Worm (Caenorhabditis elegans) whole organism, early embryonic: ENCODE results near the gene F53F4.4.
A peak's percentile ranks its signal among the peaks of the same experiment; 100 is the strongest.

ENCODE experiments used
- B0310.2 ChIP-seq: sonication (generic microtip); optimal IDR thresholded peaks from 2 replicates; lab custom pipeline; 2016; ENCODE audit warnings: mild to moderate bottlenecking, missing genetic modification characterization, missing compliant biosample characterization
- F13C5.2 ChIP-seq: sonication (generic microtip); optimal IDR thresholded peaks from 2 replicates; lab custom pipeline; 2017; ENCODE audit warnings: mild to moderate bottlenecking, missing genetic modification characterization, inconsistent platforms, missing compliant biosample characterization
- aly-1 ChIP-seq: sonication (generic microtip); optimal IDR thresholded peaks from 2 replicates; lab custom pipeline; 2016; ENCODE audit warnings: missing genetic modification characterization, missing compliant biosample characterization
- ama-1 ChIP-seq: fragments of 150-350 bp; optimal IDR thresholded peaks from 2 replicates; lab custom pipeline; 2014
- ceh-13 ChIP-seq: fragments of 200-800 bp; sonication (Bioruptor generic); optimal IDR thresholded peaks from 2 replicates; lab custom pipeline; 2018; ENCODE audit warnings: mild to moderate bottlenecking, missing genetic modification characterization, missing compliant biosample characterization
- ceh-36 ChIP-seq: sonication (generic microtip); optimal IDR thresholded peaks from 2 replicates; lab custom pipeline; 2016; ENCODE audit warnings: missing genetic modification characterization, inconsistent platforms, missing compliant biosample characterization
- ets-7 ChIP-seq: sonication (generic microtip); optimal IDR thresholded peaks from 2 replicates; lab custom pipeline; 2016; ENCODE audit warnings: missing genotype, missing genetic modification characterization, missing compliant biosample characterization
- flt-1 ChIP-seq: fragments of 200-800 bp; sonication (Bioruptor generic); IDR thresholded peaks from 2 replicates; pipeline ENCODE4 v1.3.6; 2022; ENCODE audit warnings: missing genetic modification characterization, missing compliant biosample characterization
- hmbx-1 ChIP-seq: sonication (generic microtip); optimal IDR thresholded peaks from 2 replicates; lab custom pipeline; 2016; ENCODE audit warnings: mild to moderate bottlenecking, missing genetic modification characterization, missing compliant biosample characterization
- hmg-4 ChIP-seq: fragments of 200-800 bp; sonication (Bioruptor generic); optimal IDR thresholded peaks from 2 replicates; lab custom pipeline; 2018; ENCODE audit warnings: mild to moderate bottlenecking, missing genetic modification characterization, missing compliant biosample characterization
- hnd-1 ChIP-seq: sonication (generic microtip); optimal IDR thresholded peaks from 2 replicates; lab custom pipeline; 2016; ENCODE audit warnings: missing genetic modification characterization, missing compliant biosample characterization
- pes-1 ChIP-seq: fragments of 200-800 bp; sonication (Bioruptor generic); IDR thresholded peaks from 2 replicates; pipeline ENCODE4 v1.3.6; 2022; ENCODE audit warnings: missing genetic modification reagents, missing genetic modification characterization, missing compliant biosample characterization
- scrt-1 ChIP-seq: fragments of 200-800 bp; sonication (Bioruptor generic); IDR thresholded peaks from 2 replicates; pipeline ENCODE4 v1.3.6; 2022; ENCODE audit warnings: missing genetic modification characterization, missing compliant biosample characterization
- sea-1 ChIP-seq: fragments of 200-800 bp; sonication (Bioruptor generic); conservative IDR thresholded peaks from 2 replicates; pipeline ENCODE4 v1.3.6; 2022; ENCODE audit warnings: missing genetic modification characterization, missing compliant biosample characterization
- tbx-11 ChIP-seq: fragments of 200-800 bp; sonication (Bioruptor generic); IDR thresholded peaks from 2 replicates; pipeline ENCODE4 v1.3.6; 2022; ENCODE audit warnings: missing genetic modification characterization, missing compliant biosample characterization
- tbx-37 ChIP-seq: fragments of 200-800 bp; sonication (Bioruptor generic); conservative IDR thresholded peaks from 2 replicates; pipeline ENCODE4 v1.3.6; 2022; ENCODE audit warnings: missing genetic modification reagents, missing genetic modification characterization, missing compliant biosample characterization
- tra-4 ChIP-seq: sonication (generic microtip); optimal IDR thresholded peaks from 2 replicates; lab custom pipeline; 2017; ENCODE audit warnings: missing genetic modification characterization, missing compliant biosample characterization

The F53F4.4 gene

DNA sequence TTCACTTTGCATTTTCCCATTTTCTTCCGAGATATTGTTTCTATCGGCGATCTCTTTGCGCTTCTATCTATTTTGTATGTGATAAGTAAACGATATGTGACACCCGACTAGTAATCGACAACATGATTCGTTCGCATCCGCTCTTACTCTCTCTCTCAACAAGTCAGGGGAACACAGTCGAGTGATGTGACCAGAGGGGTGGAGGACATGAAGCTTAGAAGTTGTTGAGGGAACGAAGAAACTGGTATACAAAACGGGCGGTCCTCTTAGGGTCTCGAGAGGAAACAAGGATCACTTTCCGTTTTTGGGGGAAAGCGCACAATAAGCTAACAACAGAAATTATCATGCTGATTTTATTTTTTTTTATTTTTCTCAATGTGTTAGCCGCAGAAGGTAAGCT, at the start of gene F53F4.4:
Gene F53F4.4 (plus strand): TSS at position 301 of the 400 bp plus-strand sequence.
- TF ChIP-seq hmbx-1 (no peak), ceh-36 (tag; lab: Kevin White, UChicago) (no peak), tbx-11 (GFP tag; lab: Robert Waterston, UW) (no peak), B0310.2 (tag; lab: Kevin White, UChicago) (no peak), flt-1 (GFP tag; lab: Robert Waterston, UW) (no peak)

DNA sequence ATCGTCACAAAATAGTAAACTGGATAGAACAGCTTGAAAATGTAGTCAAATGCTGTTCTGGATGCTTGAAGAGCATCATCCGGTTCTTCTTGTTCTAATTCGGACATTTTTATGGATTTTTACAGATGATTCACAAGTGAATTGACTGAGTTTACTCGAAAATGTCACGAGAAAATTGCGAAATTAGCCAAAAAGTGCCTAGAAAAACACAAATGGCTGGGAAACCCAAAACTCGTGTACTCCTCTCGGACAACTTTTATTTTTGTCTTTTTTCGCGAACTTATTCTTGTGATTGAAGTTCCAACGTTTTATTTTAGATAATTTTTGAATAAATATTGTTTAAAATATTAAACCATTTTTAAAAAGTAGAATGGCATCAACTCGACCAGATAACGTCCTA, 41.6 kb upstream of the F53F4.4 start, which contains the start of the genes C56A3.4 and C56A3.5:
Gene C56A3.4 (minus strand): TSS at position 154 of the 400 bp plus-strand sequence.
Gene C56A3.5 (plus strand): TSS at position 367 of the 400 bp plus-strand sequence.
- TF ChIP-seq hnd-1 (tag; lab: Kevin White, UChicago) (no peak), ceh-36 (tag; lab: Kevin White, UChicago) (no peak), ama-1 (lab: Kevin White, UChicago) (no peak), aly-1 (tag; lab: Kevin White, UChicago) (no peak), sea-1 (GFP tag; lab: Robert Waterston, UW) (no peak)

DNA sequence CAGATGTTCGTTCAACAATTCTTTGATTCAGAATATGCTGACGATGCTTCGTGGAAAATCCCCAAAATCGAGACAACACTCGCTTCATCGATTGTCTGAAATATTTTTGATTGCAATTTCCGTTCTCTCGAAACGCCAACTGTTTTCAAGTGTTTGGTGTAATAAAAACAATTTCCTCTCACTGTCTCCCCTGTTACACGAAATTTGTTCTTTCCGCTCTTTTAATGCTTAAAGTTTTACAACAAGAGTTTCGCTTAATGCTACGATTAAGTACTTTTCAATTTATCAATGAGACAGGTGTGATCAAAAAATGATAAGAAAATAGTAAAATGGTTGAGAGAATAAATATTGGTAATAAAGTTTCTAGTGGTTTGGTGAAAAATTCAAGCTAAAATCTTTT, 36.9 kb upstream of the F53F4.4 start, which contains the start of gene C56A3.6:
Gene C56A3.6 (minus strand): TSS at position 101 of the 400 bp plus-strand sequence.
- TF ChIP-seq ama-1 (lab: Kevin White, UChicago) = no peak
- TF ChIP-seq tbx-37 = no peak
- no peak for TF ChIP-seq hmg-4 (GFP tag; lab: Kevin White, UChicago)
- no peak for TF ChIP-seq ets-7 (tag; lab: Kevin White, UChicago)
- TF ChIP-seq sea-1 (GFP tag; lab: Robert Waterston, UW) = no peak
- no peak for TF ChIP-seq tbx-11 (GFP tag; lab: Robert Waterston, UW)
- TF ChIP-seq hmbx-1 = no peak
- no peak for TF ChIP-seq scrt-1 (GFP tag; lab: Robert Waterston, UW)
- TF ChIP-seq tra-4 (tag; lab: Kevin White, UChicago) = no peak
- TF ChIP-seq hnd-1 (tag; lab: Kevin White, UChicago) = no peak
- no peak for TF ChIP-seq ceh-13
- TF ChIP-seq ceh-36 (tag; lab: Kevin White, UChicago) = no peak
- no peak for TF ChIP-seq B0310.2 (tag; lab: Kevin White, UChicago)
- TF ChIP-seq pes-1 = no peak
- TF ChIP-seq aly-1 (tag; lab: Kevin White, UChicago) = no peak
- no peak for TF ChIP-seq flt-1 (GFP tag; lab: Robert Waterston, UW)
- no peak for TF ChIP-seq F13C5.2 (tag; lab: Kevin White, UChicago)

DNA sequence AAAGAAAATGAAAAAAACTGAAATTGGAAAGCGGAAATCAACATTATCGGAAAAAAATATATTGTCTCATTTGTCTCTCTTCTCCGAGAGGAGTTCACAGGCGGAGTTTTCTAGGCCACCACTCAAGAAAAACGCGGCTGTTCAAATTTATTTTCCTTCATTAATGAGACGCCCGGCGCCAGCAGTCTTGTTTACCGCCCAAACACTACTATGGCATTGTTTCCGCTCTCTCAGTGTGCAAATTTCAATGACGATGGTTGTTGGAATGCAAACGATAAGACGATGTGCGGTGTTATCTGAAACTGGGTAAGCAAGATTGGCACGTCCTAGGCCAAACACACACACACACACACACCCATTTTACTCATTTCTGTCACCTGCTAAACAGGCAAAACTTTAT, 36.4 kb upstream of the F53F4.4 start, which contains the start of gene cav-2:
Gene cav-2 (plus strand): TSS at position 359 of the 400 bp plus-strand sequence.
- TF ChIP-seq B0310.2 (tag; lab: Kevin White, UChicago) (no peak), F13C5.2 (tag; lab: Kevin White, UChicago) (no peak), scrt-1 (GFP tag; lab: Robert Waterston, UW) (peak; percentile 52; the same call in 1 of the 2 replicates), tbx-37 (peak; percentile 63)

DNA sequence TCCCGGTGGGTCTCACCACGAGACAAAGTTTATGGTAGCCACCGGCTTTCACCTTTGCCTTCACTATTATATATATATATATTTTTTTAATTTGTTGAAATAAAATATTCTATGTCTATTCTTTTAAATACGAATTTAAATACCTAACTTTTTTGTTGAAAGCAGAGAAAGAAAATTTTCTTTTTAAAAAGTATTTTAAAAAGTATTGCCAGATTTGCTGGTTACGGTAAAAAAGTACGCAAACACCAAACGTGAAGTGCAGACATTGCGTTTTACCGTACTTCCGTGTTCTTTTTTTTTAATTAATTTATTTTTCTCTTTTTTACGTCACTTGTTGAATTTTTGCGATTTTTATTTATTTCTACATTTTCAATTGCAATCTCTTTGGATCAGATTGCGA, 33.2 kb upstream of the F53F4.4 start, which contains the start of gene C56A3.8:
Gene C56A3.8 (plus strand): TSS at position 301 of the 400 bp plus-strand sequence.
- TF ChIP-seq hmg-4 (GFP tag; lab: Kevin White, UChicago) = no peak
- TF ChIP-seq pes-1 = no peak
- no peak for TF ChIP-seq F13C5.2 (tag; lab: Kevin White, UChicago)
- no peak for TF ChIP-seq ceh-13
- TF ChIP-seq ama-1 (lab: Kevin White, UChicago) = no peak
- TF ChIP-seq sea-1 (GFP tag; lab: Robert Waterston, UW) = no peak

DNA sequence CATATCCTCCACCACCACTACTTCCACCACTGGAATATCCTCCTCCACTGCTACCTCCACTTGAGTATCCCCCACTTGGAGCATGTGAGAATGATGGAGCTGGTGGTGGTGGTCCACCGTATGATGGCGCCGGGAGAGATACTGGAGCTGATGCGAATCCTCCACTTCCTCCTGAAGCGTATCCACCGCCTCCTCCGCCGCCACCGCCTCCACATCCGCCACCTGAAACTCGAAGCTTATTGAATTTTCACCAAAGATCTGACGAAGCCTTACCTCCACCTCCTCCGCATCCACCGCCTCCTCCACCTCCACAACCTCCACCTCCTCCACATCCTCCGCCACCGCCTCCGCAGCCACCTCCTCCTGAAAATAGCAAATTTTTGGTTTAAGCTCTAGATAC, 30.4 kb upstream of the F53F4.4 start:
- TF ChIP-seq tbx-37 (no peak), aly-1 (tag; lab: Kevin White, UChicago) (no peak), F13C5.2 (tag; lab: Kevin White, UChicago) (no peak), ceh-13 (no peak), B0310.2 (tag; lab: Kevin White, UChicago) (no peak), flt-1 (GFP tag; lab: Robert Waterston, UW) (no peak), hmg-4 (GFP tag; lab: Kevin White, UChicago) (no peak), tra-4 (tag; lab: Kevin White, UChicago) (no peak), pes-1 (no peak), ceh-36 (tag; lab: Kevin White, UChicago) (no peak), sea-1 (GFP tag; lab: Robert Waterston, UW) (no peak), ama-1 (lab: Kevin White, UChicago) (no peak), scrt-1 (GFP tag; lab: Robert Waterston, UW) (no peak), tbx-11 (GFP tag; lab: Robert Waterston, UW) (no peak)

DNA sequence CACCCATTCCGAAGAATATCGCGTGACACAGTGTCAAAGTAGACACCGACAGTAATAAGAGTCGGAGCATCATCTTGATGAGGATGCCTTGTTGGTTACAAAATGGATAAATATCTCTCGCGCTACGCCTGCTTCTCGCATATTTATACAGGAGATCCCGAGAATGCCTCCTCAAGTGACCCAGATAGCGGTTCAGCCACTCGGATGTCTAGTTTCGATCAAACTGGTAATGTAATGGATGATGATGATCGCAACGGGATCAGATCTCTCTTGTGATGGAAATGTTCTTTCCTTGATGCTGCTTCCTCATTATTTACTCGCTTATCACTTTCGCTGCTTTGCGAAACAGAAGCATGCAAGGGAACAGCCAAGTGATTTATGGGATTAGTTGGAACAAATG, 29.3 kb upstream of the F53F4.4 start, which contains the start of gene grl-17:
Gene grl-17 (minus strand): TSS at position 101 of the 400 bp plus-strand sequence.
- TF ChIP-seq tra-4 (tag; lab: Kevin White, UChicago) = no peak
- no peak for TF ChIP-seq flt-1 (GFP tag; lab: Robert Waterston, UW)
- TF ChIP-seq pes-1 = no peak
- TF ChIP-seq tbx-11 (GFP tag; lab: Robert Waterston, UW) = no peak
- TF ChIP-seq hmg-4 (GFP tag; lab: Kevin White, UChicago) = no peak
- TF ChIP-seq aly-1 (tag; lab: Kevin White, UChicago) = no peak
- TF ChIP-seq tbx-37 = no peak
- TF ChIP-seq sea-1 (GFP tag; lab: Robert Waterston, UW) = no peak
- TF ChIP-seq hmbx-1 = no peak

DNA sequence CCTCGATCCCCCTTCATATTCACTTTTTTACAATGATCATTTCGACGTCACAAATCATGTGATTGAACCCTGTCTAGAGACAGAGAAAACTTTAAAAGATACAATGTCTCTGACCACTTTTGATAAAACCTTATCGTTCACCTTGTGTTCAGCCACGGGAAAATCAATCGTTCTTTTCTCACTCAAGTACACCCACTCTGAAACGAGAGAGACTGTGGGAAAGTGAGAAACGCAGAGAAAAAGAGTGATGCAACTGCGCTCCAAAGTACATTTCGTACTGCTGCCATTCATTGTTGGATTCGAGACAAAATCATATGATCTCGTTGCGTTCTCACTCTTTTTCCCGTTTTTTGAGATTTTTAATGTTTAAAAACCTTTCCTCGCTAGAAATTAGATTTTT, 28.0 kb upstream of the F53F4.4 start:
- TF ChIP-seq ets-7 (tag; lab: Kevin White, UChicago) (no peak), scrt-1 (GFP tag; lab: Robert Waterston, UW) (no peak), tbx-11 (GFP tag; lab: Robert Waterston, UW) (no peak), ceh-13 (no peak), aly-1 (tag; lab: Kevin White, UChicago) (no peak), ceh-36 (tag; lab: Kevin White, UChicago) (no peak), tbx-37 (no peak), hnd-1 (tag; lab: Kevin White, UChicago) (no peak), pes-1 (no peak)
